Fruit fly (Drosophila melanogaster): ENCODE data around the gene CG14109.
A peak's percentile ranks its signal among the peaks of the same experiment; 100 is the strongest.

DNA sequence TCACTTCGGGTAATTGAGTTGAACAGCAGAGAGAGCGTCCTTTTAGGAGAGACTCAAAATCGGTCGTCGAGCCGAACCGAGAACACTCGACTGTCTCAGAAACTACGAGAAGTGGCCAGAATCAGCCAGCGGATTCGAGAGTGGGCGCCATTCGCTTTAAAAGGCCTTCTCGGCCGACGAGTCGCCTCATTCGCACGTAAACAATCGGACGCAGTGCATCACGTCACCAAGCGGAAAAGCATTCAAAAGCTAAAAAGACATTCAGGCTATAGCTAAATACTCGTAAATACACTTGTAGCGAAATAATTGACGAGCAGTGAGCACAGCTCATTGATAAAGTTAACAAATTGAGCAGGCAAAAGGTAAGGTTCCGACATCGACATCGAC lies 39.5 kb downstream of the CG14109 start:
- TF ChIP-seq CG14667 (GFP tag; IDR thresholded peaks at IDR 0.05) (no peak), yki (optimal IDR thresholded peaks at IDR 0.05) (no peak), CG12769 (tag; optimal IDR thresholded peaks at IDR 0.05) (peak; percentile 9), ken (GFP tag; IDR thresholded peaks at IDR 0.05) (no peak), vfl (GFP tag; optimal IDR thresholded peaks at IDR 0.05) (no peak), Blimp-1 (GFP tag; optimal IDR thresholded peaks at IDR 0.05) (no peak), sd (tag; optimal IDR thresholded peaks at IDR 0.05) (no peak), Mad (GFP tag; optimal IDR thresholded peaks at IDR 0.05) (no peak), CG33557 (GFP tag; optimal IDR thresholded peaks at IDR 0.05) (no peak), Mes4 (GFP tag; optimal IDR thresholded peaks at IDR 0.05) (no peak)
